Fruit fly (Drosophila melanogaster): ENCODE data around the gene CG13398.

The CG13398 gene

DNA sequence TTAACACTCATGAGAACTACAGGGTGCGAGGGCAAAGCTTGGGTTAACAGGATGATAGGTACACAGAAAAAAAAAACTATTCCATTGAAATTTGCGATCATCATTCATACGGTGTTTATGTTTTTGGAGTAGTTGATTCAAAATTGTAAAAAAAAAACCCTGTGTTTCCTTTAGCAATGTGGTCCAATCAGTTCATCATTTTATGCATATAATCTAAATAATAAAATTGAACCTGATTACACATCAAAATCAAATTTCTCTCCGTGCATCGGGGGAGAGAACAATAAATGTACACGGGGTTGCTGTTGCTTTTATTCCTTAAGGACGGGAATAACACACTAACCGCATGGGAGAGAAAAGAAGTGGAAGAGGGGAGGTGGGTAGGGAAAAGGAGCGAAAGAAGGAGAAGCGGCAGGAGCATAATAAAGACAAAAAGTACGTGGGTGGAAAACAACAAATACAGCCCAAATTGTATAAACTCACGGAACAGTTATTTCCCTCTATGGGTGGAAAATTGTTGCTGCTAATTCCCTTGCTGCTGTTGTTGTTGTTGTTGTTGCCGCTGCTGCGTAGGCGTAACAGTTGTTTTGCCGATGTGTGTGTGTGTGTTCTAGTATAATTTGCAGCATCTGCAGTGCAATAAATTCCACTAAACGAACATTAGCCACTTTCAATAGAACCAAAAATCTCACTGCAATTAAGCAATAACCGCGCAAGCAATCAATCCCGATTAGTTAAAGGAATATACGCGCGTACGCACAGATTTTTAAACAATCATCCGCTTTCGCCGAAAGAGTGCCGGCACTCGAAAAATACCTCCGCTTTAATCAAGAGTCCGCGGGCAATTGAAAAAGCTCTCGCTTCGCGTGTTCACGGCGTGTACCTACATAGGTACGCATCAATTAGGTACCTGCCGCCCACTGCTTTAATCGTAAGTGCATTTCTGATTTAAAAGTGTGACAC, 48.4 kb upstream of the CG13398 start, which contains the start of gene Agpat2:
Agpat2 (minus strand) TSS at position 851 of the 963 bp plus-strand sequence.
- TF ChIP-seq emc (GFP tag; optimal IDR thresholded peaks at IDR 0.05): peak; percentile 44
- peak; percentile 68 for TF ChIP-seq CrebB (tag; optimal IDR thresholded peaks at IDR 0.05)
- no peak for TF ChIP-seq al (GFP tag; IDR thresholded peaks at IDR 0.05)
- peak; percentile 64 for TF ChIP-seq Bdp1 (GFP tag; optimal IDR thresholded peaks at IDR 0.05)
- TF ChIP-seq eyg (GFP tag; optimal IDR thresholded peaks at IDR 0.05): peak; percentile 61
- peak; percentile 70 for TF ChIP-seq CG12155 (GFP tag; optimal IDR thresholded peaks at IDR 0.05)
- peak; percentile 68; the same call in 2 of the 3 replicates for TF ChIP-seq CG11456 (GFP tag; IDR thresholded peaks at IDR 0.05)
- TF ChIP-seq CG13775 (GFP tag; optimal IDR thresholded peaks at IDR 0.05): peak; percentile 70
- peak; percentile 87 for TF ChIP-seq CoRest (tag; optimal IDR thresholded peaks at IDR 0.05)
- peak; percentile 29 for TF ChIP-seq CG2116 (GFP tag; optimal IDR thresholded peaks at IDR 0.05)
- TF ChIP-seq tna (GFP tag; IDR thresholded peaks at IDR 0.05; ENCODE audit: partially characterized antibody): no peak
- peak; percentile 75 for TF ChIP-seq Sox100B (GFP tag; optimal IDR thresholded peaks at IDR 0.05)
- peak; percentile 75 for TF ChIP-seq maf-S (GFP tag; optimal IDR thresholded peaks at IDR 0.05)
- peak; percentile 87 for TF ChIP-seq CG15269 (tag; optimal IDR thresholded peaks at IDR 0.05)
- 0 out of 3 replicates have a peak, but pooled peaks have one; percentile 30 for TF ChIP-seq jigr1 (GFP tag; IDR thresholded peaks at IDR 0.05)
- peak; percentile 47 for TF ChIP-seq kah (GFP tag; optimal IDR thresholded peaks at IDR 0.05)
- peak; percentile 79 for TF ChIP-seq CG6254 (GFP tag; optimal IDR thresholded peaks at IDR 0.05)
- peak; percentile 11 for TF ChIP-seq YL-1 (GFP tag; optimal IDR thresholded peaks at IDR 0.05)
- no peak for TF ChIP-seq CG14860 (GFP tag; IDR thresholded peaks at IDR 0.05; ENCODE audit: partially characterized antibody)
- no peak for TF ChIP-seq CkIIα-i1 (GFP tag; IDR thresholded peaks at IDR 0.05)
- peak; percentile 59 for TF ChIP-seq CG15011 (GFP tag; optimal IDR thresholded peaks at IDR 0.05)
- TF ChIP-seq dm (GFP tag; optimal IDR thresholded peaks at IDR 0.05): peak; percentile 61
- TF ChIP-seq row (GFP tag; IDR thresholded peaks at IDR 0.05): peak; percentile 92
- no peak for TF ChIP-seq CG17912 (GFP tag; optimal IDR thresholded peaks at IDR 0.05)
- TF ChIP-seq CG10147 (GFP tag; optimal IDR thresholded peaks at IDR 0.05): peak; percentile 80
- peak; percentile 89 for TF ChIP-seq Hand (GFP tag; optimal IDR thresholded peaks at IDR 0.05)
- TF ChIP-seq lilli (GFP tag; optimal IDR thresholded peaks at IDR 0.05): peak; percentile 88
- no peak for TF ChIP-seq CG16813 (GFP tag; IDR thresholded peaks at IDR 0.05; ENCODE audit: partially characterized antibody)
- peak; percentile 28 for TF ChIP-seq CG17802 (tag; optimal IDR thresholded peaks at IDR 0.05)
- TF ChIP-seq bowl (GFP tag; IDR thresholded peaks at IDR 0.05): no peak
- no peak for TF ChIP-seq hbn (GFP tag; IDR thresholded peaks at IDR 0.05; ENCODE audit: partially characterized antibody)
- TF ChIP-seq NFAT (GFP tag; IDR thresholded peaks at IDR 0.05): 0 out of 2 replicates have a peak, but pooled peaks have one; percentile 26
- peak; percentile 41; the same call in 1 of the 3 replicates for TF ChIP-seq CG2889 (GFP tag; IDR thresholded peaks at IDR 0.05)
- TF ChIP-seq nom (GFP tag; optimal IDR thresholded peaks at IDR 0.05): peak; percentile 8
- TF ChIP-seq HHEX (GFP tag; optimal IDR thresholded peaks at IDR 0.05): peak; percentile 83
- TF ChIP-seq zf30C (GFP tag; optimal IDR thresholded peaks at IDR 0.05): peak; percentile 89
- TF ChIP-seq zen2 (GFP tag; IDR thresholded peaks at IDR 0.05; ENCODE audit: partially characterized antibody): no peak
- TF ChIP-seq fd3F (GFP tag; optimal IDR thresholded peaks at IDR 0.05): peak; percentile 75
- peak; percentile 69 for TF ChIP-seq CG16815 (GFP tag; optimal IDR thresholded peaks at IDR 0.05)
- peak; percentile 54 for TF ChIP-seq CG9876 (GFP tag; optimal IDR thresholded peaks at IDR 0.05)
- TF ChIP-seq CG6272 (GFP tag; IDR thresholded peaks at IDR 0.05): peak; percentile 45
- no peak for TF ChIP-seq Hr39 (optimal IDR thresholded peaks at IDR 0.05)
- TF ChIP-seq Nf-YB (GFP tag; optimal IDR thresholded peaks at IDR 0.05): peak; percentile 66
- TF ChIP-seq Bgb (GFP tag; IDR thresholded peaks at IDR 0.05; ENCODE audit: partially characterized antibody): no peak
- TF ChIP-seq dati (GFP tag; IDR thresholded peaks at IDR 0.05): no peak
- no peak for TF ChIP-seq CG13287 (GFP tag; IDR thresholded peaks at IDR 0.05; ENCODE audit: partially characterized antibody)
- peak; percentile 23 for TF ChIP-seq cg (GFP tag; optimal IDR thresholded peaks at IDR 0.05)

Measured in whole organism, embryonic.